Worm (Caenorhabditis elegans) whole organism, young adult: ENCODE data around the gene nduf-9.

Experiments used
- F49E8.2 ChIP-seq: sonication (generic microtip); optimal IDR thresholded peaks from 3 replicates; lab custom pipeline; 2017; ENCODE audit warnings: missing genetic modification characterization, mild to moderate bottlenecking, missing compliant biosample characterization, antibody characterized with exemption, moderate library complexity; ENCODE audit not compliant: insufficient read depth
- F57C9.4 ChIP-seq: sonication (generic microtip); optimal IDR thresholded peaks from 2 replicates; lab custom pipeline; 2017; ENCODE audit warnings: mild to moderate bottlenecking, missing genetic modification characterization, missing compliant biosample characterization
- T26A5.8 ChIP-seq: sonication (generic microtip); optimal IDR thresholded peaks from 2 replicates; lab custom pipeline; 2016; ENCODE audit warnings: missing genetic modification characterization, missing compliant biosample characterization
- attf-5 ChIP-seq: fragments of 200-800 bp; sonication (Bioruptor generic); optimal IDR thresholded peaks from 2 replicates; lab custom pipeline; 2018; ENCODE audit warnings: mild to moderate bottlenecking, missing genetic modification characterization, missing compliant biosample characterization
- dpff-1 ChIP-seq: sonication (generic microtip); optimal IDR thresholded peaks from 2 replicates; lab custom pipeline; 2017; ENCODE audit warnings: mild to moderate bottlenecking, missing genetic modification characterization, missing compliant biosample characterization
- him-1 ChIP-seq: sonication (generic microtip); optimal IDR thresholded peaks from 2 replicates; lab custom pipeline; 2016; ENCODE audit warnings: missing genotype, missing genetic modification reagents, missing genetic modification characterization, missing compliant biosample characterization
- lsy-27 ChIP-seq: sonication (generic microtip); optimal IDR thresholded peaks from 2 replicates; lab custom pipeline; 2017; ENCODE audit warnings: missing genetic modification characterization, mild to moderate bottlenecking, missing compliant biosample characterization, antibody characterized with exemption, missing genotype, borderline replicate concordance; ENCODE audit not compliant: insufficient read depth
- mxl-1 ChIP-seq: sonication (generic microtip); optimal IDR thresholded peaks from 2 replicates; lab custom pipeline; 2016; ENCODE audit warnings: missing genetic modification characterization, missing compliant biosample characterization
- snpc-4 ChIP-seq, 5 experiments: fragments of 150-350 bp in 1 of 5; sonication (generic microtip) in 4 of 5; optimal IDR thresholded peaks; 2 replicates each; lab custom pipeline; 2014 to 2018; ENCODE audit warnings: missing genetic modification characterization in 5 of 5, missing biosample characterization in 3 of 5, antibody characterized with exemption in 2 of 5, mild to moderate bottlenecking in 2 of 5, missing compliant biosample characterization in 2 of 5, missing genotype in 2 of 5, moderate library complexity in 2 of 5, missing genetic modification reagents in 1 of 5
- ztf-28 ChIP-seq: fragments of 200-800 bp; sonication (Bioruptor generic); IDR thresholded peaks from 2 replicates; pipeline ENCODE4 v1.3.6; 2022; ENCODE audit warnings: missing genetic modification reagents, missing genetic modification characterization, missing compliant biosample characterization

- TF ChIP-seq F49E8.2 (tag; lab: Kevin White, UChicago) (no peak), T26A5.8 (tag; lab: Kevin White, UChicago) (no peak), him-1 (no peak), mxl-1 (tag; lab: Kevin White, UChicago) (no peak), snpc-4 (GFP tag; optimal IDR thresholded peaks at IDR 0.05; lab: Kevin White, UChicago) (no peak), snpc-4 (tag; optimal IDR thresholded peaks at IDR 0.05; lab: Kevin White, UChicago) (no peak), ztf-28 (GFP tag; lab: Robert Waterston, UW) (no peak), lsy-27 (tag; lab: Kevin White, UChicago) (no peak), F57C9.4 (tag; lab: Kevin White, UChicago) (no peak), dpff-1 (tag; lab: Kevin White, UChicago) (no peak), attf-5 (GFP tag; lab: Kevin White, UChicago) (no peak)
Observed at ce11 chrIII:3191729-3192128, 56.6 kb downstream of the nduf-9 start.
